Worm (Caenorhabditis elegans): ENCODE data around the gene F29B9.8.
A peak's percentile ranks its signal among the peaks of the same experiment; 100 is the strongest.

F29B9.8 gene

ce11 chrIV:4657874-4658273, 10.4 kb downstream of the F29B9.8 start, which contains the start of gene col-111:
Gene col-111, minus strand, starts transcription at chrIV:4657974.
- no peak for TF ChIP-seq fkh-6 (tag; optimal IDR thresholded peaks at IDR 0.05)
- no peak for TF ChIP-seq ceh-34 (tag; optimal IDR thresholded peaks at IDR 0.05)
- no peak for TF ChIP-seq K09A11.1 (tag; optimal IDR thresholded peaks at IDR 0.05; ENCODE audit: insufficient read depth)
- no peak for TF ChIP-seq hlh-13 (GFP tag; optimal IDR thresholded peaks at IDR 0.05)
- no peak for TF ChIP-seq ceh-19 (GFP tag; optimal IDR thresholded peaks at IDR 0.05)
- no peak for TF ChIP-seq ceh-14 (tag; optimal IDR thresholded peaks at IDR 0.05)
- TF ChIP-seq ceh-31 (tag; optimal IDR thresholded peaks at IDR 0.05): no peak
- no peak for TF ChIP-seq ceh-6 (GFP tag; optimal IDR thresholded peaks at IDR 0.05)
- TF ChIP-seq ceh-30 (tag; optimal IDR thresholded peaks at IDR 0.05): no peak
- TF ChIP-seq Y22D7AL.16 (tag; optimal IDR thresholded peaks at IDR 0.05): no peak
- TF ChIP-seq npax-4 (tag; optimal IDR thresholded peaks at IDR 0.05): no peak
- TF ChIP-seq odd-2 (tag; optimal IDR thresholded peaks at IDR 0.05): no peak
- TF ChIP-seq nhr-11 (tag; optimal IDR thresholded peaks at IDR 0.05): no peak
- TF ChIP-seq fkh-10 (GFP tag; optimal IDR thresholded peaks at IDR 0.05): no peak

- TF ChIP-seq fkh-10 (GFP tag; optimal IDR thresholded peaks at IDR 0.05) (no peak), ref-2 (tag; optimal IDR thresholded peaks at IDR 0.05) (no peak), C38D4.7 (GFP tag; optimal IDR thresholded peaks at IDR 0.05) (no peak), ets-4 (tag; optimal IDR thresholded peaks at IDR 0.05) (no peak), madf-2 (tag; optimal IDR thresholded peaks at IDR 0.05) (no peak), ceh-34 (tag; optimal IDR thresholded peaks at IDR 0.05) (no peak), mec-3 (tag; optimal IDR thresholded peaks at IDR 0.05; ENCODE audit: borderline replicate concordance) (no peak), fkh-6 (tag; optimal IDR thresholded peaks at IDR 0.05) (no peak), ceh-9 (tag; optimal IDR thresholded peaks at IDR 0.05) (no peak), unc-86 (tag; optimal IDR thresholded peaks at IDR 0.05) (no peak), sox-4 (tag; optimal IDR thresholded peaks at IDR 0.05) (no peak), dmd-4 (tag; optimal IDR thresholded peaks at IDR 0.05; ENCODE audit: borderline replicate concordance) (no peak), unc-3 (GFP tag; conservative IDR thresholded peaks at IDR 0.05) (no peak), unc-3 (tag; optimal IDR thresholded peaks at IDR 0.05) (no peak), ceh-6 (GFP tag; optimal IDR thresholded peaks at IDR 0.05) (no peak)
Measured at ce11 chrIV:4659277-4659676, 11.8 kb downstream of the F29B9.8 start, which contains the start of gene mrps-21. Gene mrps-21, minus strand, starts transcription at chrIV:4659517.

ce11 chrIV:4660151-4661041, 12.9 kb downstream of the F29B9.8 start, which contains the start of the genes F29B9.11 and jmjd-1.2:
Gene F29B9.11, minus strand, starts transcription at chrIV:4660201.
Gene jmjd-1.2, plus strand, starts transcription at chrIV:4660991.
- TF ChIP-seq nhr-11 (tag; optimal IDR thresholded peaks at IDR 0.05): no peak
- TF ChIP-seq T23F11.4 (GFP tag; optimal IDR thresholded peaks at IDR 0.05): peak; percentile 73
- TF ChIP-seq pha-2 (tag; optimal IDR thresholded peaks at IDR 0.05): peak; percentile 83
- peak; percentile 86 for TF ChIP-seq ceh-18 (tag; optimal IDR thresholded peaks at IDR 0.05)
- TF ChIP-seq ceh-22 (tag; optimal IDR thresholded peaks at IDR 0.05): no peak
- peak; percentile 49 for TF ChIP-seq gmeb-2 (tag; optimal IDR thresholded peaks at IDR 0.05)
- peak; percentile 92 for TF ChIP-seq pqm-1 (tag; optimal IDR thresholded peaks at IDR 0.05)
- peak; percentile 88 for TF ChIP-seq pag-3 (tag; optimal IDR thresholded peaks at IDR 0.05; ENCODE audit: borderline replicate concordance)
- TF ChIP-seq ref-2 (tag; optimal IDR thresholded peaks at IDR 0.05): peak; percentile 99
- TF ChIP-seq zip-5 (tag; optimal IDR thresholded peaks at IDR 0.05): peak; percentile 99
- no peak for TF ChIP-seq K09A11.1 (tag; optimal IDR thresholded peaks at IDR 0.05; ENCODE audit: insufficient read depth)
- peak; percentile 95 for TF ChIP-seq ceh-14 (tag; optimal IDR thresholded peaks at IDR 0.05)
- peak; percentile 23 for TF ChIP-seq hlh-13 (GFP tag; optimal IDR thresholded peaks at IDR 0.05)
- TF ChIP-seq pros-1 (tag; optimal IDR thresholded peaks at IDR 0.05): no peak
- TF ChIP-seq C08G9.2 (tag; optimal IDR thresholded peaks at IDR 0.05): peak; percentile 99
- peak; percentile 91 for TF ChIP-seq lim-6 (tag; optimal IDR thresholded peaks at IDR 0.05)
- TF ChIP-seq ceh-6 (GFP tag; optimal IDR thresholded peaks at IDR 0.05): no peak
- peak; percentile 10 for TF ChIP-seq lin-11 (tag; optimal IDR thresholded peaks at IDR 0.05)
- TF ChIP-seq F13H6.1 (tag; optimal IDR thresholded peaks at IDR 0.05): peak; percentile 96
- peak; percentile 99 for TF ChIP-seq tbx-7 (tag; optimal IDR thresholded peaks at IDR 0.05)
- TF ChIP-seq ceh-24 (tag; optimal IDR thresholded peaks at IDR 0.05): no peak
- TF ChIP-seq elt-2 (tag; optimal IDR thresholded peaks at IDR 0.05): peak; percentile 91
- TF ChIP-seq ama-1 (optimal IDR thresholded peaks at IDR 0.05): no peak
- TF ChIP-seq ceh-2 (tag; optimal IDR thresholded peaks at IDR 0.05): peak; percentile 99
- no peak for TF ChIP-seq ceh-48 (tag; optimal IDR thresholded peaks at IDR 0.05)
- peak; percentile 76 for TF ChIP-seq eyg-1 (tag; optimal IDR thresholded peaks at IDR 0.05)
- TF ChIP-seq ahr-1 (tag; optimal IDR thresholded peaks at IDR 0.05): peak; percentile 95
- TF ChIP-seq npax-4 (tag; optimal IDR thresholded peaks at IDR 0.05): no peak
- peak; percentile 94 for TF ChIP-seq hlh-8 (tag; optimal IDR thresholded peaks at IDR 0.05)
